Worm (Caenorhabditis elegans) whole organism, mixed stage, embryonic: ENCODE results near the gene C49F8.15.

Experiments used
- bed-3 ChIP-seq: fragments of 200-800 bp; sonication (Bioruptor generic); optimal IDR thresholded peaks from 3 replicates; lab custom pipeline; 2018; ENCODE audit warnings: mild to moderate bottlenecking, missing genetic modification characterization, moderate library complexity, missing compliant biosample characterization
- cnd-1 ChIP-seq: fragments of 200-800 bp; sonication (Bioruptor generic); optimal IDR thresholded peaks from 2 replicates; lab custom pipeline; 2018; ENCODE audit warnings: mild to moderate bottlenecking, missing genetic modification characterization, missing compliant biosample characterization
- drap-1 ChIP-seq: fragments of 200-800 bp; sonication (Bioruptor generic); optimal IDR thresholded peaks from 3 replicates; lab custom pipeline; 2018; ENCODE audit warnings: mild to moderate bottlenecking, missing genetic modification characterization, missing compliant biosample characterization
- elt-1 ChIP-seq: sonication (generic microtip); optimal IDR thresholded peaks from 2 replicates; lab custom pipeline; 2017; ENCODE audit warnings: missing genetic modification characterization, mild to moderate bottlenecking, missing compliant biosample characterization, antibody characterized with exemption, moderate library complexity, borderline replicate concordance; ENCODE audit not compliant: insufficient read depth
- flh-1 ChIP-seq: fragments of 200-800 bp; sonication (Bioruptor generic); optimal IDR thresholded peaks from 2 replicates; lab custom pipeline; 2018; ENCODE audit warnings: mild to moderate bottlenecking, missing genetic modification characterization, moderate library complexity, missing compliant biosample characterization
- lin-13 ChIP-seq: fragments of 150-350 bp; optimal IDR thresholded peaks from 2 replicates; lab custom pipeline; 2014; ENCODE audit warnings: missing biosample characterization, missing genetic modification characterization
- lsy-2 ChIP-seq: fragments of 150-350 bp; optimal IDR thresholded peaks from 2 replicates; lab custom pipeline; 2014; ENCODE audit warnings: missing biosample characterization, missing genetic modification characterization
- nhr-12 ChIP-seq: fragments of 150-350 bp; optimal IDR thresholded peaks from 2 replicates; lab custom pipeline; 2014; ENCODE audit warnings: missing biosample characterization, missing genetic modification characterization
- nhr-237 ChIP-seq: fragments of 150-350 bp; optimal IDR thresholded peaks from 2 replicates; lab custom pipeline; 2014; ENCODE audit warnings: missing biosample characterization, missing genetic modification characterization
- nhr-76 ChIP-seq: sonication (generic microtip); optimal IDR thresholded peaks from 2 replicates; lab custom pipeline; 2017; ENCODE audit warnings: missing biosample characterization, missing genetic modification characterization
- pha-4 ChIP-seq: fragments of 150-350 bp; optimal IDR thresholded peaks from 2 replicates; lab custom pipeline; 2018; ENCODE audit warnings: missing biosample characterization, missing genetic modification reagents, missing genetic modification characterization
- zip-8 ChIP-seq: fragments of 150-350 bp; optimal IDR thresholded peaks from 2 replicates; lab custom pipeline; 2014; ENCODE audit warnings: missing biosample characterization, missing genetic modification characterization
- ztf-11 ChIP-seq: fragments of 150-350 bp; optimal IDR thresholded peaks from 2 replicates; lab custom pipeline; 2014; ENCODE audit warnings: missing biosample characterization, missing genetic modification characterization

DNA sequence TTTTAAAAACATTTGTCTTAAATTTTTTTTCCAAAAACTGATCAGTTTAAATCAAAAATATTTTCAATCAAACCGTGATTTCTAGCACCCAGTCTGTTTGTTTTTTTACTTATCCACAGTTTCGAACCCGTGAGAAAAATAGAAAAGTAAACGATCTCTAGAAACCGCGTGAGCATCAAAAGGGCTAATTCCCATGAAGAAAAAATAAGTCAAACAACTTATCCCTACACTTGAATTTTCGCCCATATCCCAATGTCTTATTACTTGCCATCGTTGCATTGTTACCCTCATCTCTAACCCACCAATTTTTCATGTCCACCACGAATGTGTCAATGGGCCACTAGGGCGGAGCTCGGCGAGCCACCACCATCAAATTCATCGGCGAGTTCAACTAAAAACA lies 24.7 kb downstream of the C49F8.15 start, which contains the start of gene ptr-24:
- TF ChIP-seq cnd-1 = no peak
- TF ChIP-seq nhr-12 (tag; lab: Kevin White, UChicago) = no peak
- TF ChIP-seq lsy-2 (tag; lab: Kevin White, UChicago) = no peak
- TF ChIP-seq drap-1 (GFP tag; lab: Kevin White, UChicago) = no peak
- no peak for TF ChIP-seq bed-3 (GFP tag; lab: Kevin White, UChicago)
- TF ChIP-seq elt-1 (tag; lab: Kevin White, UChicago) = no peak
- no peak for TF ChIP-seq nhr-237 (tag; lab: Kevin White, UChicago)
- TF ChIP-seq pha-4 = no peak
- TF ChIP-seq nhr-76 (tag; lab: Kevin White, UChicago) = no peak
- no peak for TF ChIP-seq zip-8
- no peak for TF ChIP-seq ztf-11 (tag; lab: Kevin White, UChicago)
- no peak for TF ChIP-seq flh-1 (GFP tag; lab: Kevin White, UChicago)
- no peak for TF ChIP-seq lin-13 (tag; lab: Kevin White, UChicago)
